Fruit fly (Drosophila melanogaster): ENCODE data around the gene CG32579.

Gene CG32579

DNA sequence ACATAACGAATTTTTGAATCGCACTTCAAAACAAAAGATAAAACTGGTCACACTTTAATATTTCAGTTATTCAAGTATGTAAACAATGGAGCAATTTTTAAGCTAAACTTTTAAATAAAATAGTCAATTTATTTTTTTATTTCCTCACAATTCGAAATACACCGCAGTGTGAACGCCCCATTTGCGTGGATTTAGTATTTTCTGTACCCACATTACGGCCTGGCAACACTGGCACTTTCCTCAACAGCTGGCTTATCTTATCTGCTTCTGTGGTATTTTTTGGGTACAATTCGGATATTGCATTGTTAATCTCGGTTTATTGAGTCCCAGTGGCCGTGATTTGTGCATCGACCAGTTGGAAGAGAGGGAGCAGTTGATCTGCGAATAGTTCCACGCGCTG, 27.0 kb downstream of the CG32579 start, which contains the start of gene sl:
Gene sl (plus strand): TSS at position 254 of the 400 bp plus-strand sequence.
- TF ChIP-seq BEAF-32 (GFP tag; optimal IDR thresholded peaks at IDR 0.05) = peak; percentile 30
- 0 out of 2 replicates have a peak, but pooled peaks have one; percentile 15 for TF ChIP-seq vvl (GFP tag; IDR thresholded peaks at IDR 0.05)
- TF ChIP-seq Dp (GFP tag; optimal IDR thresholded peaks at IDR 0.05) = peak; percentile 7
- no peak for TF ChIP-seq CG6813 (GFP tag; optimal IDR thresholded peaks at IDR 0.05)
- TF ChIP-seq CG31224 (GFP tag; IDR thresholded peaks at IDR 0.05) = no peak
- peak; percentile 16 for TF ChIP-seq CG30403 (GFP tag; optimal IDR thresholded peaks at IDR 0.05)
- TF ChIP-seq gro (GFP tag; optimal IDR thresholded peaks at IDR 0.05) = peak; percentile 41
- TF ChIP-seq CG12942 (GFP tag; optimal IDR thresholded peaks at IDR 0.05) = no peak
- TF ChIP-seq Ets97D (GFP tag; optimal IDR thresholded peaks at IDR 0.05) = peak; percentile 54
- TF ChIP-seq Med (GFP tag) = peak; percentile 90
- no peak for TF ChIP-seq CG11456 (GFP tag; IDR thresholded peaks at IDR 0.05)
- no peak for TF ChIP-seq lmd (GFP tag; IDR thresholded peaks at IDR 0.05)
- TF ChIP-seq phol (tag; optimal IDR thresholded peaks at IDR 0.05) = peak; percentile 24
- TF ChIP-seq sc (optimal IDR thresholded peaks at IDR 0.05) = no peak
- no peak for TF ChIP-seq sc (GFP tag; optimal IDR thresholded peaks at IDR 0.05)
- TF ChIP-seq otp (GFP tag; IDR thresholded peaks at IDR 0.05) = 0 out of 3 replicates have a peak, but pooled peaks have one; percentile 10
- TF ChIP-seq E2f2 (GFP tag; IDR thresholded peaks at IDR 0.05) = 0 out of 2 replicates have a peak, but pooled peaks have one; percentile 19
- peak; percentile 53 for TF ChIP-seq slbo (GFP tag; IDR thresholded peaks at IDR 0.05)
- TF ChIP-seq CG34224 (GFP tag; IDR thresholded peaks at IDR 0.05; ENCODE audit: partially characterized antibody) = peak; percentile 53; the same call in 2 of the 3 replicates
- TF ChIP-seq Sry-δ (GFP tag; optimal IDR thresholded peaks at IDR 0.05) = peak; percentile 22
- no peak for TF ChIP-seq eve (GFP tag; optimal IDR thresholded peaks at IDR 0.05)
- TF ChIP-seq bigmax (GFP tag; optimal IDR thresholded peaks at IDR 0.05) = no peak
- TF ChIP-seq crol (GFP tag; IDR thresholded peaks at IDR 0.05) = no peak
- TF ChIP-seq dmrt99B (tag; optimal IDR thresholded peaks at IDR 0.05) = no peak
- TF ChIP-seq CG3163 (GFP tag; optimal IDR thresholded peaks at IDR 0.05) = no peak
- TF ChIP-seq CG10654 (GFP tag; optimal IDR thresholded peaks at IDR 0.05) = no peak
- peak; percentile 95 for TF ChIP-seq stwl (tag; optimal IDR thresholded peaks at IDR 0.05)
- TF ChIP-seq CG12391 (tag; optimal IDR thresholded peaks at IDR 0.05) = no peak
- peak; percentile 81 for TF ChIP-seq MBD-R2 (GFP tag; IDR thresholded peaks at IDR 0.05)
- TF ChIP-seq Opbp (GFP tag; IDR thresholded peaks at IDR 0.05; ENCODE audit: partially characterized antibody) = 0 out of 3 replicates have a peak, but pooled peaks have one; percentile 27
- TF ChIP-seq tll (GFP tag; optimal IDR thresholded peaks at IDR 0.05) = no peak
- TF ChIP-seq crp (GFP tag; optimal IDR thresholded peaks at IDR 0.05) = peak; percentile 5 to 82
- TF ChIP-seq CG10565 (GFP tag; optimal IDR thresholded peaks at IDR 0.05) = no peak
- no peak for TF ChIP-seq kay (GFP tag; optimal IDR thresholded peaks at IDR 0.05)
- no peak for TF ChIP-seq az2 (GFP tag; optimal IDR thresholded peaks at IDR 0.05)
- peak; percentile 6 for TF ChIP-seq Sin3A (optimal IDR thresholded peaks at IDR 0.05)
- TF ChIP-seq fru (optimal IDR thresholded peaks at IDR 0.05) = no peak
- TF ChIP-seq CG6791 (GFP tag; IDR thresholded peaks at IDR 0.05; ENCODE audit: partially characterized antibody) = 0 out of 3 replicates have a peak, but pooled peaks have one; percentile 11
- peak; percentile 26 for TF ChIP-seq CG13624 (GFP tag; optimal IDR thresholded peaks at IDR 0.05)
- TF ChIP-seq unc-4 (GFP tag; IDR thresholded peaks at IDR 0.05; ENCODE audit: partially characterized antibody) = peak; percentile 19; the same call in 1 of the 2 replicates
- no peak for TF ChIP-seq CG8924 (tag; optimal IDR thresholded peaks at IDR 0.05)
- peak; percentile 40 for TF ChIP-seq Elba2 (GFP tag; optimal IDR thresholded peaks at IDR 0.05)
- no peak for TF ChIP-seq Deaf1 (tag; optimal IDR thresholded peaks at IDR 0.05)
- TF ChIP-seq lilli (GFP tag; optimal IDR thresholded peaks at IDR 0.05) = peak; percentile 47
- TF ChIP-seq chinmo (GFP tag; IDR thresholded peaks at IDR 0.05; ENCODE audit: partially characterized antibody) = 0 out of 4 replicates have a peak, but pooled peaks have one; percentile 47
- no peak for TF ChIP-seq salm (tag; optimal IDR thresholded peaks at IDR 0.05)
- TF ChIP-seq grn (GFP tag; optimal IDR thresholded peaks at IDR 0.05) = peak; percentile 55
- 0 out of 2 replicates have a peak, but pooled peaks have one; percentile 37 for TF ChIP-seq Dref (GFP tag; IDR thresholded peaks at IDR 0.05)
- TF ChIP-seq CG7839 (tag; optimal IDR thresholded peaks at IDR 0.05) = no peak
- peak; percentile 28 for TF ChIP-seq CG2120 (GFP tag; optimal IDR thresholded peaks at IDR 0.05)
- peak; percentile 32 for TF ChIP-seq Scr (GFP tag; IDR thresholded peaks at IDR 0.05; ENCODE audit: partially characterized antibody)
